Fruit fly (Drosophila melanogaster): ENCODE measurements around the gene Mis12.

Mis12 gene

dm6 chr3L:6943948-6944319 lies 24.9 kb downstream of the Mis12 start:
- TF ChIP-seq esn (GFP tag; optimal IDR thresholded peaks at IDR 0.05) (no peak), fkh (GFP tag; optimal IDR thresholded peaks at IDR 0.05) (no peak), CG9139 (GFP tag; optimal IDR thresholded peaks at IDR 0.05) (no peak), CG4318 (GFP tag; optimal IDR thresholded peaks at IDR 0.05) (no peak), Hr39 (GFP tag; optimal IDR thresholded peaks at IDR 0.05) (no peak), achi (GFP tag; optimal IDR thresholded peaks at IDR 0.05) (no peak), Hr4 (GFP tag; optimal IDR thresholded peaks at IDR 0.05) (no peak), CG6276 (GFP tag; optimal IDR thresholded peaks at IDR 0.05) (no peak), CG3032 (tag; optimal IDR thresholded peaks at IDR 0.05) (no peak)

dm6 chr3L:6943204-6943947 lies 25.5 kb downstream of the Mis12 start:
- TF ChIP-seq CG3919 (GFP tag; optimal IDR thresholded peaks at IDR 0.05): no peak
- peak; percentile 61 for TF ChIP-seq CG15336 (GFP tag; IDR thresholded peaks at IDR 0.05)
- no peak for TF ChIP-seq ss (GFP tag; optimal IDR thresholded peaks at IDR 0.05)
- peak; percentile 35; the same call in 2 of the 3 replicates for TF ChIP-seq eg (GFP tag; IDR thresholded peaks at IDR 0.05)
- no peak for TF ChIP-seq CG34406 (GFP tag; optimal IDR thresholded peaks at IDR 0.05)
- TF ChIP-seq CG16779 (tag; optimal IDR thresholded peaks at IDR 0.05): no peak
- no peak for TF ChIP-seq spab (GFP tag; optimal IDR thresholded peaks at IDR 0.05)
- TF ChIP-seq CG32006 (GFP tag; optimal IDR thresholded peaks at IDR 0.05): peak; percentile 9
- peak; percentile 55 for TF ChIP-seq CG6276 (GFP tag; optimal IDR thresholded peaks at IDR 0.05)
- TF ChIP-seq Eip78C (GFP tag): peak; percentile 14
- TF ChIP-seq salr (GFP tag; optimal IDR thresholded peaks at IDR 0.05): peak in 1 of 2 experiments; percentile 11
- TF ChIP-seq CG6854 (GFP tag; optimal IDR thresholded peaks at IDR 0.05): no peak
- TF ChIP-seq CG8119 (GFP tag; IDR thresholded peaks at IDR 0.05): peak; percentile 20; the same call in 1 of the 3 replicates
- TF ChIP-seq Lpt (GFP tag; optimal IDR thresholded peaks at IDR 0.05): no peak
- TF ChIP-seq CG10631 (GFP tag; optimal IDR thresholded peaks at IDR 0.05): no peak
- TF ChIP-seq CG3032 (tag; optimal IDR thresholded peaks at IDR 0.05): no peak

dm6 chr3L:6942831-6943114 lies 26.1 kb downstream of the Mis12 start, which contains the start of gene tow:
tow (plus strand) TSS chr3L:6942856.
- TF ChIP-seq CG6163 (GFP tag; IDR thresholded peaks at IDR 0.05): no peak
- TF ChIP-seq svp (GFP tag): no peak
- TF ChIP-seq CG32006 (GFP tag; optimal IDR thresholded peaks at IDR 0.05): no peak
- no peak for TF ChIP-seq Smox (GFP tag; optimal IDR thresholded peaks at IDR 0.05)
- TF ChIP-seq Sox15 (GFP tag; optimal IDR thresholded peaks at IDR 0.05): no peak
- TF ChIP-seq fd59A (GFP tag; optimal IDR thresholded peaks at IDR 0.05): no peak
- TF ChIP-seq Hr39 (GFP tag; optimal IDR thresholded peaks at IDR 0.05): no peak
- no peak for TF ChIP-seq CG6276 (GFP tag; optimal IDR thresholded peaks at IDR 0.05)
- no peak for TF ChIP-seq achi (GFP tag; optimal IDR thresholded peaks at IDR 0.05)
- no peak for TF ChIP-seq esn (GFP tag; optimal IDR thresholded peaks at IDR 0.05)
- TF ChIP-seq Sox102F (GFP tag; optimal IDR thresholded peaks at IDR 0.05): no peak
- TF ChIP-seq dac (GFP tag; optimal IDR thresholded peaks at IDR 0.05): no peak
- no peak for TF ChIP-seq Blimp-1 (GFP tag; optimal IDR thresholded peaks at IDR 0.05)
- TF ChIP-seq CG6854 (GFP tag; optimal IDR thresholded peaks at IDR 0.05): no peak
- TF ChIP-seq OdsH (GFP tag; optimal IDR thresholded peaks at IDR 0.05): no peak
- no peak for TF ChIP-seq salr (GFP tag; optimal IDR thresholded peaks at IDR 0.05)
- TF ChIP-seq CG1621 (tag; optimal IDR thresholded peaks at IDR 0.05): no peak
- TF ChIP-seq Sox14 (GFP tag; optimal IDR thresholded peaks at IDR 0.05): no peak
- TF ChIP-seq CG4318 (GFP tag; optimal IDR thresholded peaks at IDR 0.05): no peak

dm6 chr3L:6942103-6942830 lies 26.6 kb downstream of the Mis12 start:
- TF ChIP-seq Eip78C (GFP tag) (peak; percentile 21), Eip93F (GFP tag; optimal IDR thresholded peaks at IDR 0.05) (no peak)

Measured in whole organism, prepupa.